Worm (Caenorhabditis elegans) whole organism, L4 larva: ENCODE data around the gene lmp-2.
A peak's percentile ranks its signal among the peaks of the same experiment; 100 is the strongest.

Experiments
- D1046.2 ChIP-seq: fragments of 200-800 bp; sonication (Bioruptor generic); IDR thresholded peaks from 2 replicates; pipeline ENCODE4 v1.3.6; 2022; ENCODE audit warnings: missing genetic modification characterization, missing compliant biosample characterization
- R02D3.7 ChIP-seq: fragments of 150-350 bp; sonication (generic microtip); optimal IDR thresholded peaks from 3 replicates; lab custom pipeline; 2014; ENCODE audit warnings: missing biosample characterization, missing genetic modification characterization
- Y105C5A.15 ChIP-seq: fragments of 200-800 bp; sonication (Bioruptor generic); IDR thresholded peaks from 2 replicates; pipeline ENCODE4 v1.3.6; 2022; ENCODE audit warnings: missing genetic modification characterization, missing compliant biosample characterization
- Y75B8A.6 ChIP-seq: fragments of 200-800 bp; sonication (Bioruptor generic); IDR thresholded peaks from 2 replicates; pipeline ENCODE4 v1.3.6; 2022; ENCODE audit warnings: missing genetic modification reagents, missing genetic modification characterization, missing compliant biosample characterization
- ZK337.2 ChIP-seq: fragments of 200-800 bp; sonication (Bioruptor generic); IDR thresholded peaks from 2 replicates; pipeline ENCODE4 v1.3.6; 2022; ENCODE audit warnings: missing genetic modification reagents, missing genetic modification characterization, missing compliant biosample characterization
- ZK546.5 ChIP-seq, 2 experiments: sonication (generic microtip); optimal IDR thresholded peaks; 2 replicates each; lab custom pipeline; 2017; ENCODE audit warnings: missing biosample characterization in 2 of 2, missing genetic modification characterization in 2 of 2
- aly-2 ChIP-seq: sonication (generic microtip); optimal IDR thresholded peaks from 2 replicates; lab custom pipeline; 2018; ENCODE audit warnings: missing biosample characterization, missing genetic modification characterization
- ceh-44 ChIP-seq: fragments of 200-800 bp; sonication (Bioruptor generic); IDR thresholded peaks from 2 replicates; pipeline ENCODE4 v1.3.6; 2022; ENCODE audit warnings: missing genetic modification reagents, missing genetic modification characterization, missing compliant biosample characterization
- ceh-62 ChIP-seq: sonication (generic microtip); optimal IDR thresholded peaks from 2 replicates; lab custom pipeline; 2017; ENCODE audit warnings: missing biosample characterization, missing genetic modification characterization
- ces-1 ChIP-seq: fragments of 150-350 bp; sonication (generic microtip); optimal IDR thresholded peaks from 4 replicates; lab custom pipeline; 2014; ENCODE audit warnings: missing biosample characterization, missing genetic modification reagents, missing genetic modification characterization
- daf-12 ChIP-seq: fragments of 150-350 bp; optimal IDR thresholded peaks from 2 replicates; lab custom pipeline; 2014; ENCODE audit warnings: missing biosample characterization, missing genetic modification reagents, missing genetic modification characterization
- daf-8 ChIP-seq: fragments of 200-800 bp; sonication (Bioruptor generic); IDR thresholded peaks from 2 replicates; pipeline ENCODE4 v1.3.6; 2022; ENCODE audit warnings: missing genetic modification characterization, missing compliant biosample characterization
- dmd-6 ChIP-seq: fragments of 200-800 bp; sonication (Bioruptor generic); IDR thresholded peaks from 2 replicates; pipeline ENCODE4 v1.3.6; 2022; ENCODE audit warnings: missing genetic modification reagents, missing genetic modification characterization, missing compliant biosample characterization
- dmd-8 ChIP-seq: fragments of 200-800 bp; sonication (Bioruptor generic); IDR thresholded peaks from 2 replicates; pipeline ENCODE4 v1.3.6; 2022; ENCODE audit warnings: missing genetic modification characterization, missing compliant biosample characterization
- dmd-9 ChIP-seq: fragments of 200-800 bp; sonication (Bioruptor generic); IDR thresholded peaks from 2 replicates; pipeline ENCODE4 v1.3.6; 2022; ENCODE audit warnings: missing genetic modification reagents, missing genetic modification characterization, missing compliant biosample characterization
- duxl-1 ChIP-seq: sonication (generic microtip); optimal IDR thresholded peaks from 2 replicates; lab custom pipeline; 2016; ENCODE audit warnings: mild to moderate bottlenecking, missing genetic modification characterization, moderate library complexity, missing compliant biosample characterization; ENCODE audit not compliant: poor library complexity
- egl-27 ChIP-seq: sonication (generic microtip); optimal IDR thresholded peaks from 3 replicates; lab custom pipeline; 2017; ENCODE audit warnings: missing biosample characterization, missing genetic modification reagents, missing genetic modification characterization
- egl-43 ChIP-seq: fragments of 200-800 bp; sonication (Bioruptor generic); IDR thresholded peaks from 2 replicates; pipeline ENCODE4 v1.3.6; 2022; ENCODE audit warnings: missing genetic modification reagents, missing genetic modification characterization, missing compliant biosample characterization
- fos-1 ChIP-seq: fragments of 150-350 bp; optimal IDR thresholded peaks from 2 replicates; lab custom pipeline; 2014; ENCODE audit warnings: missing biosample characterization, missing genetic modification characterization
- gei-8 ChIP-seq: fragments of 200-800 bp; sonication (Bioruptor generic); optimal IDR thresholded peaks from 2 replicates; lab custom pipeline; 2018; ENCODE audit warnings: mild to moderate bottlenecking, missing genetic modification characterization, missing compliant biosample characterization
- hlh-11 ChIP-seq: fragments of 200-800 bp; sonication (Bioruptor generic); optimal IDR thresholded peaks from 2 replicates; lab custom pipeline; 2018; ENCODE audit warnings: mild to moderate bottlenecking, missing genetic modification characterization, missing compliant biosample characterization
- hmg-1.1 ChIP-seq: fragments of 200-800 bp; sonication (Bioruptor generic); IDR thresholded peaks from 2 replicates; pipeline ENCODE4 v1.3.6; 2022; ENCODE audit warnings: missing genetic modification reagents, missing genetic modification characterization, missing compliant biosample characterization
- jun-1 ChIP-seq: fragments of 150-350 bp; optimal IDR thresholded peaks from 2 replicates; lab custom pipeline; 2014; ENCODE audit warnings: missing biosample characterization, missing genetic modification reagents, missing genetic modification characterization
- lin-39 ChIP-seq: fragments of 150-350 bp; optimal IDR thresholded peaks from 2 replicates; lab custom pipeline; 2014; ENCODE audit warnings: missing biosample characterization, missing genetic modification reagents, missing genetic modification characterization
- lir-3 ChIP-seq: sonication (generic microtip); optimal IDR thresholded peaks from 2 replicates; lab custom pipeline; 2016; ENCODE audit warnings: mild to moderate bottlenecking, missing genetic modification characterization, missing compliant biosample characterization
- madf-5 ChIP-seq, 2 experiments: fragments of 200-800 bp; sonication (Bioruptor generic); IDR thresholded peaks; 2 replicates each; pipeline ENCODE4 v1.3.6; 2022; ENCODE audit warnings: missing compliant biosample characterization in 2 of 2, missing genetic modification characterization in 2 of 2
- madf-9 ChIP-seq: fragments of 200-800 bp; sonication (Bioruptor generic); conservative IDR thresholded peaks from 2 replicates; pipeline ENCODE4 v1.3.6; 2022; ENCODE audit warnings: missing genetic modification reagents, missing genetic modification characterization, missing compliant biosample characterization
- nhr-11 ChIP-seq: fragments of 150-350 bp; optimal IDR thresholded peaks from 2 replicates; lab custom pipeline; 2014; ENCODE audit warnings: missing biosample characterization, missing genetic modification characterization
- nhr-25 ChIP-seq: sonication (generic microtip); optimal IDR thresholded peaks from 2 replicates; lab custom pipeline; 2017; ENCODE audit warnings: missing genetic modification characterization, mild to moderate bottlenecking, missing compliant biosample characterization, antibody characterized with exemption, moderate library complexity, borderline replicate concordance; ENCODE audit not compliant: insufficient read depth
- php-3 ChIP-seq: fragments of 200-800 bp; sonication (Bioruptor generic); IDR thresholded peaks from 2 replicates; pipeline ENCODE4 v1.3.6; 2022; ENCODE audit warnings: missing genetic modification reagents, missing genetic modification characterization, missing compliant biosample characterization
- saeg-2 ChIP-seq: fragments of 200-800 bp; sonication (Bioruptor generic); IDR thresholded peaks from 2 replicates; pipeline ENCODE4 v1.3.6; 2022; ENCODE audit warnings: missing genetic modification reagents, missing genetic modification characterization, missing compliant biosample characterization
- spr-1 ChIP-seq: sonication (generic microtip); optimal IDR thresholded peaks from 2 replicates; lab custom pipeline; 2016; ENCODE audit warnings: mild to moderate bottlenecking, missing genetic modification characterization, missing compliant biosample characterization
- tag-97 ChIP-seq: fragments of 200-800 bp; sonication (Bioruptor generic); IDR thresholded peaks from 2 replicates; pipeline ENCODE4 v1.3.6; 2022; ENCODE audit warnings: missing genetic modification characterization, missing compliant biosample characterization
- tra-1 ChIP-seq: fragments of 200-800 bp; sonication (Bioruptor generic); IDR thresholded peaks from 2 replicates; pipeline ENCODE4 v1.3.6; 2022; ENCODE audit warnings: missing genetic modification reagents, missing genetic modification characterization, missing compliant biosample characterization
- unc-39 ChIP-seq: sonication (generic microtip); optimal IDR thresholded peaks from 2 replicates; lab custom pipeline; 2017; ENCODE audit warnings: missing biosample characterization, missing genetic modification characterization
- unc-62 ChIP-seq, 3 experiments: fragments of 150-350 bp in 1 of 3; sonication (generic microtip); optimal IDR thresholded peaks in 2 of 3; peaks in 1 of 3; 1 replicate in 1 of 3; 2 replicates in 2 of 3; lab custom pipeline; 2014 to 2017; ENCODE audit warnings: missing biosample characterization in 3 of 3, missing genetic modification characterization in 3 of 3, missing genetic modification reagents in 3 of 3, missing genotype in 1 of 3
- zag-1 ChIP-seq: fragments of 150-350 bp; optimal IDR thresholded peaks from 2 replicates; lab custom pipeline; 2014; ENCODE audit warnings: missing biosample characterization, missing genetic modification characterization
- zfp-2 ChIP-seq: sonication (generic microtip); optimal IDR thresholded peaks from 2 replicates; lab custom pipeline; 2016; ENCODE audit warnings: mild to moderate bottlenecking, missing genetic modification characterization, missing compliant biosample characterization
- zip-2 ChIP-seq: fragments of 150-350 bp; optimal IDR thresholded peaks from 2 replicates; lab custom pipeline; 2014; ENCODE audit warnings: missing biosample characterization, missing genetic modification characterization
- ztf-11 ChIP-seq: fragments of 150-350 bp; optimal IDR thresholded peaks from 2 replicates; lab custom pipeline; 2014; ENCODE audit warnings: missing biosample characterization, missing genetic modification characterization
- ztf-7 ChIP-seq: fragments of 150-350 bp; optimal IDR thresholded peaks from 2 replicates; lab custom pipeline; 2014; ENCODE audit warnings: missing biosample characterization, missing genetic modification characterization

Gene lmp-2

ce11 chrX:1148438-1148837 is 23.0 kb downstream of the lmp-2 start, which contains the start of the genes R193.2 and R193.6 (continued):
- TF ChIP-seq ces-1 (no peak), ztf-7 (peak; percentile 97), tra-1 (GFP tag; lab: Robert Waterston, UW) (no peak), R02D3.7 (no peak), ceh-44 (no peak), daf-8 (GFP tag; lab: Robert Waterston, UW) (no peak), unc-39 (tag; lab: Kevin White, UChicago) (no peak), hmg-1.1 (GFP tag; lab: Robert Waterston, UW) (no peak), egl-43 (GFP tag; lab: Robert Waterston, UW) (no peak), dmd-8 (GFP tag; lab: Robert Waterston, UW) (no peak), zip-2 (tag; lab: Kevin White, UChicago) (no peak), ztf-11 (tag; lab: Kevin White, UChicago) (no peak), ZK337.2 (GFP tag; lab: Robert Waterston, UW) (no peak), egl-27 (tag; lab: Kevin White, UChicago) (no peak), Y75B8A.6 (GFP tag; lab: Robert Waterston, UW) (no peak), dmd-9 (GFP tag; lab: Robert Waterston, UW) (no peak), ZK546.5 (tag; optimal IDR thresholded peaks at IDR 0.05; lab: Kevin White, UChicago) (no peak), D1046.2 (GFP tag; lab: Robert Waterston, UW) (no peak), madf-9 (GFP tag; lab: Robert Waterston, UW) (no peak), gei-8 (GFP tag; lab: Kevin White, UChicago) (no peak), ceh-62 (tag; lab: Kevin White, UChicago) (no peak), nhr-25 (tag; lab: Kevin White, UChicago) (no peak), madf-5 (GFP tag; IDR thresholded peaks at IDR 0.05; lab: Robert Waterston, UW) (no peak), aly-2 (tag; lab: Kevin White, UChicago) (no peak), lir-3 (no peak), php-3 (GFP tag; lab: Robert Waterston, UW) (peak; percentile 43; the same call in 1 of the 2 replicates), tag-97 (no peak), dmd-6 (GFP tag; lab: Robert Waterston, UW) (peak; percentile 63; the same call in 1 of the 2 replicates)

ce11 chrX:1154648-1155047 is 29.2 kb downstream of the lmp-2 start, which contains the start of gene R193.1:
Gene R193.1, plus strand, starts transcription at chrX:1154948.
- no peak for TF ChIP-seq nhr-25 (tag; lab: Kevin White, UChicago)
- no peak for TF ChIP-seq spr-1 (tag; lab: Kevin White, UChicago)
- TF ChIP-seq ztf-7: no peak
- TF ChIP-seq, all 104 proteins: peak for 0

- no peak for TF ChIP-seq daf-12 (tag; lab: Kevin White, UChicago)
- no peak for TF ChIP-seq hlh-11
- TF ChIP-seq Y105C5A.15 (GFP tag; lab: Robert Waterston, UW): no peak
- TF ChIP-seq unc-62 (GFP tag; optimal IDR thresholded peaks at IDR 0.05 in 1 of 2; lab: Kevin White, UChicago): peak in 1 of 2 experiments; percentile 93
- no peak for TF ChIP-seq unc-62 (tag; optimal IDR thresholded peaks at IDR 0.05; lab: Kevin White, UChicago)
- no peak for TF ChIP-seq lin-39
Observed at ce11 chrX:1162019-1162418, 36.6 kb downstream of the lmp-2 start, which contains the start of gene tmc-1. Gene tmc-1, plus strand, starts transcription at chrX:1162207.

ce11 chrX:1167234-1167633 is 41.8 kb downstream of the lmp-2 start:
- TF ChIP-seq zag-1: no peak
- no peak for TF ChIP-seq lir-3
- no peak for TF ChIP-seq duxl-1 (tag; lab: Kevin White, UChicago)
- TF ChIP-seq saeg-2 (GFP tag; lab: Robert Waterston, UW): no peak
- TF ChIP-seq fos-1: no peak
- no peak for TF ChIP-seq ZK546.5 (tag; optimal IDR thresholded peaks at IDR 0.05; lab: Kevin White, UChicago)
- no peak for TF ChIP-seq nhr-25 (tag; lab: Kevin White, UChicago)
- TF ChIP-seq zfp-2 (tag; lab: Kevin White, UChicago): no peak
- TF ChIP-seq jun-1 (tag; lab: Kevin White, UChicago): no peak
- no peak for TF ChIP-seq zip-2 (tag; lab: Kevin White, UChicago)
- TF ChIP-seq php-3 (GFP tag; lab: Robert Waterston, UW): no peak
- no peak for TF ChIP-seq D1046.2 (GFP tag; lab: Robert Waterston, UW)
- TF ChIP-seq nhr-11 (tag; lab: Kevin White, UChicago): no peak
- no peak for TF ChIP-seq egl-43 (GFP tag; lab: Robert Waterston, UW)
